Worm (Caenorhabditis elegans) whole organism, young adult: Measurements from ENCODE around the gene srh-181.

Source experiments
- F10E7.11 ChIP-seq: sonication (generic microtip); optimal IDR thresholded peaks from 2 replicates; lab custom pipeline; 2017; ENCODE audit warnings: mild to moderate bottlenecking, missing genetic modification characterization, moderate library complexity, missing compliant biosample characterization
- F22D6.2 ChIP-seq: sonication (generic microtip); optimal IDR thresholded peaks from 2 replicates; lab custom pipeline; 2016; ENCODE audit warnings: mild to moderate bottlenecking, missing genetic modification characterization, missing compliant biosample characterization
- F23B12.7 ChIP-seq: sonication (generic microtip); optimal IDR thresholded peaks from 2 replicates; lab custom pipeline; 2017; ENCODE audit warnings: missing genetic modification characterization, mild to moderate bottlenecking, missing compliant biosample characterization, antibody characterized with exemption, moderate library complexity; ENCODE audit not compliant: insufficient read depth
- Y53G8AR.9 ChIP-seq: fragments of 200-800 bp; sonication (Bioruptor generic); conservative IDR thresholded peaks from 2 replicates; pipeline ENCODE4 v1.3.6; 2022; ENCODE audit warnings: missing genetic modification reagents, missing genetic modification characterization, missing compliant biosample characterization
- attf-5 ChIP-seq: fragments of 200-800 bp; sonication (Bioruptor generic); optimal IDR thresholded peaks from 2 replicates; lab custom pipeline; 2018; ENCODE audit warnings: mild to moderate bottlenecking, missing genetic modification characterization, missing compliant biosample characterization
- dpff-1 ChIP-seq: sonication (generic microtip); optimal IDR thresholded peaks from 2 replicates; lab custom pipeline; 2017; ENCODE audit warnings: mild to moderate bottlenecking, missing genetic modification characterization, missing compliant biosample characterization
- pha-4 ChIP-seq: fragments of 150-350 bp; sonication (generic microtip); optimal IDR thresholded peaks from 2 replicates; lab custom pipeline; 2014; ENCODE audit warnings: missing biosample characterization, missing genetic modification reagents, missing genetic modification characterization
- sdz-38 ChIP-seq: sonication (generic microtip); optimal IDR thresholded peaks from 2 replicates; lab custom pipeline; 2016; ENCODE audit warnings: missing genotype, missing genetic modification characterization, missing compliant biosample characterization
- unc-130 ChIP-seq: sonication (generic microtip); optimal IDR thresholded peaks from 2 replicates; lab custom pipeline; 2016; ENCODE audit warnings: missing genetic modification reagents, missing genetic modification characterization, missing compliant biosample characterization

ce11 chrV:18491961-18492360 lies 17.6 kb downstream of the srh-181 start, which contains the start of gene slo-1:
- TF ChIP-seq pha-4 (tag; lab: Kevin White, UChicago) (no peak), dpff-1 (tag; lab: Kevin White, UChicago) (no peak), unc-130 (GFP tag; lab: Kevin White, UChicago) (no peak), F22D6.2 (tag; lab: Kevin White, UChicago) (no peak), F10E7.11 (tag; lab: Kevin White, UChicago) (no peak), attf-5 (no peak), F23B12.7 (no peak), sdz-38 (tag; lab: Kevin White, UChicago) (no peak), Y53G8AR.9 (GFP tag; lab: Robert Waterston, UW) (no peak)
